Fruit fly (Drosophila melanogaster): ENCODE measurements around the gene CG32284.
A peak's percentile ranks its signal among the peaks of the same experiment; 100 is the strongest.

CG32284 gene

DNA sequence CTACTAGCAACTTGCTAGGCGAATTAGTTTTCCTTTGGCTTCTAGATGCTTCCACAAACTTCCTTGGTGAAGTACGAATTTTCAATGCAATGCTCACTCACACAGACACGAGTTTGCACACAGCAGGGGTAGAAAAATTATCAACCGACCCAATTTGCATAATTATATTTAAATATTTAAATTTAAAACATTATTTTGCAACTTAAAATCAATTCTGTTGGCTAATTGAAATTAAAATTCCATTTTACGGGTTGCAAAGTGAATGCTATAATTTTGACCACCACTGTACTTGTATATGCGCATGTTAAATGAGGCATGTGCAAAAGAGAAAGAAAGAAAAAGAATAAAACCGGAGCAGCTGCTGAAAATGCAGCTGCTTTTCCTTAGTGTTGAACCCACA is 7.6 kb downstream of the CG32284 start (continued):
- TF ChIP-seq Mad (GFP tag; optimal IDR thresholded peaks at IDR 0.05) (peak; percentile 81), CG8089 (GFP tag; optimal IDR thresholded peaks at IDR 0.05) (no peak), eve (GFP tag; optimal IDR thresholded peaks at IDR 0.05) (no peak), hth (optimal IDR thresholded peaks at IDR 0.05) (no peak), CG31365 (tag; optimal IDR thresholded peaks at IDR 0.05) (peak; percentile 72), slou (GFP tag; optimal IDR thresholded peaks at IDR 0.05) (no peak), MTF-1 (GFP tag; optimal IDR thresholded peaks at IDR 0.05; ENCODE audit: borderline replicate concordance) (peak; percentile 89), Taf1 (GFP tag; IDR thresholded peaks at IDR 0.05) (peak; percentile 77), seq (GFP tag; IDR thresholded peaks at IDR 0.05) (peak; percentile 95), Sox102F (GFP tag; optimal IDR thresholded peaks at IDR 0.05) (peak; percentile 96), ATbp (GFP tag; optimal IDR thresholded peaks at IDR 0.05) (peak; percentile 93), otp (GFP tag; IDR thresholded peaks at IDR 0.05) (peak; percentile 92; the same call in 2 of the 3 replicates), Sox100B (GFP tag; optimal IDR thresholded peaks at IDR 0.05) (peak; percentile 93), D19A (tag; optimal IDR thresholded peaks at IDR 0.05) (peak; percentile 93), CG3847 (GFP tag; IDR thresholded peaks at IDR 0.05) (peak; percentile 88), pho (GFP tag; optimal IDR thresholded peaks at IDR 0.05) (peak; percentile 29), CG6683 (GFP tag; optimal IDR thresholded peaks at IDR 0.05) (peak; percentile 86), CG1832 (GFP tag; optimal IDR thresholded peaks at IDR 0.05) (no peak), HLH54F (GFP tag; optimal IDR thresholded peaks at IDR 0.05) (peak; percentile 48), CG13624 (GFP tag; optimal IDR thresholded peaks at IDR 0.05) (peak; percentile 23), CG9797 (GFP tag; optimal IDR thresholded peaks at IDR 0.05) (peak; percentile 30), chn (GFP tag; optimal IDR thresholded peaks at IDR 0.05) (peak; percentile 76), pros (GFP tag; optimal IDR thresholded peaks at IDR 0.05) (no peak), pb (GFP tag; optimal IDR thresholded peaks at IDR 0.05) (no peak), CG4707 (GFP tag; optimal IDR thresholded peaks at IDR 0.05) (peak; percentile 87), CG10209 (GFP tag; optimal IDR thresholded peaks at IDR 0.05) (peak; percentile 92), Elba2 (GFP tag; optimal IDR thresholded peaks at IDR 0.05) (peak; percentile 55), CG1792 (GFP tag; optimal IDR thresholded peaks at IDR 0.05) (peak; percentile 50), Poxn (GFP tag; IDR thresholded peaks at IDR 0.05) (peak; percentile 54; the same call in 1 of the 2 replicates), toy (GFP tag; IDR thresholded peaks at IDR 0.05) (peak; percentile 72), CG11723 (GFP tag; optimal IDR thresholded peaks at IDR 0.05) (peak; percentile 83), Dref (GFP tag; IDR thresholded peaks at IDR 0.05) (no peak), CG10366 (GFP tag; IDR thresholded peaks at IDR 0.05) (peak; percentile 94), CG31224 (GFP tag; IDR thresholded peaks at IDR 0.05) (peak; percentile 86), Fer3 (tag; optimal IDR thresholded peaks at IDR 0.05) (peak; percentile 96), CG2678 (tag; optimal IDR thresholded peaks at IDR 0.05) (peak; percentile 96), CG14050 (GFP tag; IDR thresholded peaks at IDR 0.05) (peak; percentile 88), CG7745 (tag; optimal IDR thresholded peaks at IDR 0.05) (peak; percentile 56), ci (GFP tag; IDR thresholded peaks at IDR 0.05) (peak; percentile 97), slbo (GFP tag; IDR thresholded peaks at IDR 0.05) (peak; percentile 94), lilli (GFP tag; optimal IDR thresholded peaks at IDR 0.05) (peak; percentile 81), Drgx (GFP tag; IDR thresholded peaks at IDR 0.05) (peak; percentile 99), CG8924 (tag; optimal IDR thresholded peaks at IDR 0.05) (peak; percentile 95), knrl (GFP tag; IDR thresholded peaks at IDR 0.05; ENCODE audit: partially characterized antibody) (0 out of 3 replicates have a peak, but pooled peaks have one; percentile 12), CG7963 (GFP tag; IDR thresholded peaks at IDR 0.05; ENCODE audit: partially characterized antibody) (no peak), Lpt (GFP tag; optimal IDR thresholded peaks at IDR 0.05) (no peak), Adf1 (GFP tag; IDR thresholded peaks at IDR 0.05) (peak; percentile 70), Six4 (GFP tag; optimal IDR thresholded peaks at IDR 0.05) (peak; percentile 91), Bgb (GFP tag; IDR thresholded peaks at IDR 0.05; ENCODE audit: partially characterized antibody) (no peak), prd (optimal IDR thresholded peaks at IDR 0.05) (no peak), prd (GFP tag; IDR thresholded peaks at IDR 0.05) (peak; percentile 97), Blimp-1 (GFP tag; optimal IDR thresholded peaks at IDR 0.05) (peak; percentile 90)

Measured in whole organism, embryonic.